Worm (Caenorhabditis elegans) whole organism, mixed stage, embryonic: ENCODE measurements around the gene dib-1.

Source experiments
- elt-1 ChIP-seq: sonication (generic microtip); optimal IDR thresholded peaks from 2 replicates; lab custom pipeline; 2017; ENCODE audit warnings: missing genetic modification characterization, mild to moderate bottlenecking, missing compliant biosample characterization, antibody characterized with exemption, moderate library complexity, borderline replicate concordance; ENCODE audit not compliant: insufficient read depth
- elt-3 ChIP-seq: fragments of 150-350 bp; optimal IDR thresholded peaks from 2 replicates; lab custom pipeline; 2014; ENCODE audit warnings: missing biosample characterization, missing genetic modification characterization
- snpc-4 ChIP-seq: fragments of 150-350 bp; optimal IDR thresholded peaks from 2 replicates; lab custom pipeline; 2014; ENCODE audit warnings: missing biosample characterization, missing genetic modification characterization

- TF ChIP-seq elt-3 (tag; lab: Kevin White, UChicago) (no peak), snpc-4 (no peak), elt-1 (tag; lab: Kevin White, UChicago) (no peak)
These were observed 23.9 kb downstream of the dib-1 start for ce11 chrIV:2914545-2914944.
